Worm (Caenorhabditis elegans): ENCODE data around the gene ets-6.

ce11 chrV:7558693-7559092, 21.7 kb downstream of the ets-6 start, which contains the start of gene ets-7:
- TF ChIP-seq hnd-1 (tag; optimal IDR thresholded peaks at IDR 0.05) = no peak
- no peak for TF ChIP-seq scrt-1 (GFP tag; IDR thresholded peaks at IDR 0.05)
- no peak for TF ChIP-seq tbx-11 (GFP tag; IDR thresholded peaks at IDR 0.05)
- no peak for TF ChIP-seq ets-7 (tag; optimal IDR thresholded peaks at IDR 0.05)
- TF ChIP-seq ama-1 (optimal IDR thresholded peaks at IDR 0.05) = no peak
- no peak for TF ChIP-seq ceh-13 (GFP tag; optimal IDR thresholded peaks at IDR 0.05)
- no peak for TF ChIP-seq ceh-36 (tag; optimal IDR thresholded peaks at IDR 0.05)
- no peak for TF ChIP-seq tbx-37 (GFP tag; conservative IDR thresholded peaks at IDR 0.05)
